Fruit fly (Drosophila melanogaster) whole organism, embryonic: ENCODE measurements around the gene sif.
A peak's percentile ranks its signal among the peaks of the same experiment; 100 is the strongest.

Experiments
- Atf-2 ChIP-seq: fragments of 200-800 bp; sonication (Bioruptor generic); optimal IDR thresholded peaks from 2 replicates; lab custom pipeline; 2016; ENCODE audit warnings: missing biosample characterization, missing genetic modification characterization
- BtbVII ChIP-seq: fragments of 200-800 bp; sonication (Bioruptor generic); optimal IDR thresholded peaks from 3 replicates; lab custom pipeline; 2017; ENCODE audit warnings: missing biosample characterization, mild to moderate bottlenecking, missing genetic modification characterization
- CG10321 ChIP-seq: fragments of 200-800 bp; sonication (Bioruptor generic); IDR thresholded peaks from 2 replicates; pipeline ENCODE4 v1.3.6; 2022; ENCODE audit warnings: missing biosample characterization, missing genetic modification characterization
- CG12155 ChIP-seq: fragments of 200-800 bp; sonication (Bioruptor generic); optimal IDR thresholded peaks from 3 replicates; lab custom pipeline; 2016; ENCODE audit warnings: missing biosample characterization, missing genetic modification characterization
- CG14667 ChIP-seq: fragments of 200-800 bp; sonication (Bioruptor generic); IDR thresholded peaks from 2 replicates; pipeline ENCODE4 v1.3.6; 2022; ENCODE audit warnings: missing biosample characterization, missing genetic modification characterization
- CG30431 ChIP-seq: fragments of 200-800 bp; sonication (Bioruptor generic); optimal IDR thresholded peaks from 2 replicates; lab custom pipeline; 2017; ENCODE audit warnings: missing biosample characterization, missing genetic modification characterization
- CG31388 ChIP-seq: fragments of 200-800 bp; sonication (Bioruptor generic); optimal IDR thresholded peaks from 2 replicates; lab custom pipeline; 2016; ENCODE audit warnings: missing biosample characterization, missing genetic modification characterization
- CG33213 ChIP-seq: fragments of 200-800 bp; sonication (Bioruptor generic); optimal IDR thresholded peaks from 3 replicates; lab custom pipeline; 2016; ENCODE audit warnings: missing biosample characterization, missing genetic modification characterization
- CG3995 ChIP-seq: fragments of 200-800 bp; sonication (Bioruptor generic); optimal IDR thresholded peaks from 3 replicates; lab custom pipeline; 2016; ENCODE audit warnings: missing biosample characterization, missing genetic modification characterization
- CG4282 ChIP-seq: fragments of 200-800 bp; sonication (Bioruptor generic); optimal IDR thresholded peaks from 2 replicates; lab custom pipeline; 2016; ENCODE audit warnings: missing biosample characterization, missing genetic modification characterization
- CG4424 ChIP-seq: fragments of 200-800 bp; sonication (Bioruptor generic); optimal IDR thresholded peaks from 3 replicates; lab custom pipeline; 2016; ENCODE audit warnings: missing biosample characterization, missing genetic modification characterization
- CG4730 ChIP-seq: fragments of 200-800 bp; sonication (Bioruptor generic); IDR thresholded peaks from 2 replicates; pipeline ENCODE4 v1.3.6; 2022; ENCODE audit warnings: missing biosample characterization, missing genetic modification characterization
- CG5180 ChIP-seq: fragments of 200-800 bp; sonication (Bioruptor generic); optimal IDR thresholded peaks from 3 replicates; lab custom pipeline; 2017; ENCODE audit warnings: missing biosample characterization, missing genetic modification characterization, mild to moderate bottlenecking, moderate library complexity, missing genetic modification reagents
- CG6791 ChIP-seq: fragments of 200-800 bp; sonication (Bioruptor generic); IDR thresholded peaks from 3 replicates; pipeline ENCODE4 v1.3.6; 2022; ENCODE audit warnings: missing biosample characterization, missing genetic modification characterization; ENCODE audit not compliant: partially characterized antibody
- CG7271 ChIP-seq: fragments of 200-800 bp; sonication (Bioruptor generic); optimal IDR thresholded peaks from 2 replicates; lab custom pipeline; 2018; ENCODE audit warnings: missing biosample characterization, mild to moderate bottlenecking, missing genetic modification characterization, moderate library complexity
- CG7372 ChIP-seq: fragments of 200-800 bp; sonication (Bioruptor generic); IDR thresholded peaks from 2 replicates; pipeline ENCODE4 v1.3.6; 2022; ENCODE audit warnings: missing biosample characterization, missing genetic modification characterization
- CG7963 ChIP-seq: fragments of 200-800 bp; sonication (Bioruptor generic); IDR thresholded peaks from 3 replicates; pipeline ENCODE4 v1.3.6; 2022; ENCODE audit warnings: missing biosample characterization, missing genetic modification characterization; ENCODE audit not compliant: partially characterized antibody
- CG8089 ChIP-seq: fragments of 200-800 bp; sonication (Bioruptor generic); optimal IDR thresholded peaks from 3 replicates; lab custom pipeline; 2016; ENCODE audit warnings: missing biosample characterization, missing genetic modification characterization
- CG9437 ChIP-seq: fragments of 200-800 bp; sonication (Bioruptor generic); optimal IDR thresholded peaks from 2 replicates; lab custom pipeline; 2018; ENCODE audit warnings: missing biosample characterization, mild to moderate bottlenecking, missing genetic modification characterization
- Chrac-16 ChIP-seq: fragments of 200-800 bp; sonication (Bioruptor generic); optimal IDR thresholded peaks from 3 replicates; lab custom pipeline; 2016; ENCODE audit warnings: missing biosample characterization, missing genetic modification characterization
- CoRest ChIP-seq: fragments of 200-800 bp; sonication (Bioruptor generic); optimal IDR thresholded peaks from 3 replicates; lab custom pipeline; 2018; ENCODE audit warnings: missing biosample characterization, mild to moderate bottlenecking, missing genetic modification characterization, moderate library complexity
- D ChIP-seq, 2 experiments: fragments of 200-800 bp in 1 of 2; fragments of >200 bp in 1 of 2; sonication (Bioruptor generic) in 1 of 2; optimal IDR thresholded peaks; 2 replicates in 1 of 2; 3 replicates in 1 of 2; lab custom pipeline; 2017; ENCODE audit warnings: mild to moderate bottlenecking in 1 of 2, missing biosample characterization in 1 of 2, missing genetic modification characterization in 1 of 2, missing genetic modification reagents in 1 of 2
- Dad ChIP-seq: fragments of 200-800 bp; sonication (Bioruptor generic); optimal IDR thresholded peaks from 3 replicates; lab custom pipeline; 2016; ENCODE audit warnings: missing biosample characterization, missing genetic modification characterization
- Doc2 ChIP-seq: fragments of 200-800 bp; sonication (Bioruptor generic); IDR thresholded peaks from 2 replicates; pipeline ENCODE4 v1.3.6; 2022; ENCODE audit warnings: missing biosample characterization, missing genetic modification characterization
- Dref ChIP-seq: fragments of 200-800 bp; sonication (Bioruptor generic); IDR thresholded peaks from 2 replicates; pipeline ENCODE4 v1.3.6; 2022; ENCODE audit warnings: missing biosample characterization, missing genetic modification characterization
- E2f1 ChIP-seq: fragments of 200-800 bp; sonication (Bioruptor generic); IDR thresholded peaks from 2 replicates; pipeline ENCODE4 v1.3.6; 2022; ENCODE audit warnings: missing biosample characterization, missing genetic modification characterization
- ERR ChIP-seq: fragments of 200-800 bp; sonication (Bioruptor generic); optimal IDR thresholded peaks from 2 replicates; lab custom pipeline; 2016; ENCODE audit warnings: missing biosample characterization, missing genetic modification characterization
- HLH4C ChIP-seq: fragments of 200-800 bp; sonication (Bioruptor generic); IDR thresholded peaks from 3 replicates; pipeline ENCODE4 v1.3.6; 2022; ENCODE audit warnings: missing biosample characterization, missing genetic modification characterization; ENCODE audit not compliant: partially characterized antibody
- Max ChIP-seq: fragments of 200-800 bp; sonication (Bioruptor generic); optimal IDR thresholded peaks from 2 replicates; lab custom pipeline; 2016; ENCODE audit warnings: missing biosample characterization, mild to moderate bottlenecking, missing genetic modification characterization
- Myb ChIP-seq: fragments of 200-800 bp; sonication (Bioruptor generic); optimal IDR thresholded peaks from 2 replicates; lab custom pipeline; 2016; ENCODE audit warnings: missing biosample characterization, missing genetic modification characterization
- Nf-YA ChIP-seq: fragments of 200-800 bp; sonication (Bioruptor generic); IDR thresholded peaks from 2 replicates; pipeline ENCODE4 v1.3.6; 2022; ENCODE audit warnings: missing biosample characterization, missing genetic modification characterization
- Nf-YB ChIP-seq: fragments of 200-800 bp; sonication (Bioruptor generic); optimal IDR thresholded peaks from 3 replicates; lab custom pipeline; 2019; ENCODE audit warnings: missing biosample characterization, mild to moderate bottlenecking, missing genetic modification characterization, moderate library complexity
- TFAM ChIP-seq: fragments of 200-800 bp; sonication (Bioruptor generic); optimal IDR thresholded peaks from 2 replicates; lab custom pipeline; 2017; ENCODE audit warnings: missing biosample characterization, missing genetic modification characterization, inconsistent platforms
- Tbp ChIP-seq: fragments of >200 bp; optimal IDR thresholded peaks from 2 replicates; lab custom pipeline; 2018; ENCODE audit warnings: missing biosample characterization, missing genetic modification characterization
- Vsx1 ChIP-seq: fragments of 200-800 bp; sonication (Bioruptor generic); optimal IDR thresholded peaks from 2 replicates; lab custom pipeline; 2017; ENCODE audit warnings: missing biosample characterization, mild to moderate bottlenecking, missing genetic modification characterization, missing genetic modification reagents
- al ChIP-seq: fragments of 200-800 bp; sonication (Bioruptor generic); IDR thresholded peaks from 2 replicates; pipeline ENCODE4 v1.3.6; 2022; ENCODE audit warnings: missing biosample characterization, missing genetic modification characterization
- dan ChIP-seq: fragments of 200-800 bp; sonication (Bioruptor generic); IDR thresholded peaks from 2 replicates; pipeline ENCODE4 v1.3.6; 2022; ENCODE audit warnings: missing biosample characterization, missing genetic modification characterization
- exex ChIP-seq: fragments of 200-800 bp; sonication (Bioruptor generic); optimal IDR thresholded peaks from 4 replicates; lab custom pipeline; 2018; ENCODE audit warnings: missing biosample characterization, mild to moderate bottlenecking, missing genetic modification characterization, moderate library complexity
- jigr1 ChIP-seq: fragments of 200-800 bp; sonication (Bioruptor generic); IDR thresholded peaks from 3 replicates; pipeline ENCODE4 v1.3.6; 2022; ENCODE audit warnings: missing biosample characterization, missing genetic modification characterization
- ken ChIP-seq: fragments of 200-800 bp; sonication (Bioruptor generic); IDR thresholded peaks from 3 replicates; pipeline ENCODE4 v1.3.6; 2022; ENCODE audit warnings: missing biosample characterization, missing genetic modification characterization
- mirr ChIP-seq: fragments of 200-800 bp; sonication (Bioruptor generic); optimal IDR thresholded peaks from 3 replicates; lab custom pipeline; 2018; ENCODE audit warnings: missing biosample characterization, mild to moderate bottlenecking, missing genetic modification characterization
- onecut ChIP-seq: fragments of 200-800 bp; sonication (Bioruptor generic); IDR thresholded peaks from 2 replicates; pipeline ENCODE4 v1.3.6; 2022; ENCODE audit warnings: missing biosample characterization, missing genetic modification characterization
- pan ChIP-seq, 4 experiments: fragments of >200 bp in 3 of 4; fragments of 200-800 bp in 1 of 4; sonication (Bioruptor generic) in 1 of 4; optimal IDR thresholded peaks in 3 of 4; IDR thresholded peaks in 1 of 4; 2 replicates each; pipeline versions ENCODE4 v1.3.6 to Lab custom; 2017 to 2022; ENCODE audit warnings: missing biosample characterization in 2 of 4, missing genetic modification characterization in 2 of 4, mixed read lengths in 1 of 4
- pho ChIP-seq: fragments of 200-800 bp; sonication (Bioruptor generic); optimal IDR thresholded peaks from 2 replicates; lab custom pipeline; 2016; ENCODE audit warnings: missing biosample characterization, missing genetic modification characterization
- pros ChIP-seq: fragments of 200-800 bp; sonication (Bioruptor generic); optimal IDR thresholded peaks from 3 replicates; lab custom pipeline; 2019; ENCODE audit warnings: missing biosample characterization, mild to moderate bottlenecking, missing genetic modification characterization, moderate library complexity
- rib ChIP-seq: fragments of 200-800 bp; sonication (Bioruptor generic); IDR thresholded peaks from 2 replicates; pipeline ENCODE4 v1.3.6; 2022; ENCODE audit warnings: missing biosample characterization, missing genetic modification characterization
- tup ChIP-seq: fragments of 200-800 bp; sonication (Bioruptor generic); optimal IDR thresholded peaks from 2 replicates; lab custom pipeline; 2016; ENCODE audit warnings: missing biosample characterization, mild to moderate bottlenecking, missing genetic modification characterization, moderate library complexity
- twi ChIP-seq: fragments of 200-800 bp; optimal IDR thresholded peaks from 2 replicates; lab custom pipeline; 2019; ENCODE audit warnings: missing biosample characterization, mild to moderate bottlenecking, missing genetic modification characterization, moderate library complexity
- tx ChIP-seq: fragments of 200-800 bp; sonication (Bioruptor generic); optimal IDR thresholded peaks from 2 replicates; lab custom pipeline; 2016; ENCODE audit warnings: missing biosample characterization, missing genetic modification characterization

Gene sif

dm6 chr3L:5764922-5765843 is 107.5 kb downstream of the sif start, which contains the start of gene CG10576 (continued):
- peak; percentile 23 for TF ChIP-seq twi
- no peak for TF ChIP-seq CG6791
- TF ChIP-seq Tbp (GFP tag; lab: Kevin White, UChicago): peak; percentile 78
- TF ChIP-seq pan (optimal IDR thresholded peaks at IDR 0.05; lab: Kevin White, UChicago): no peak
- no peak for TF ChIP-seq pan (GFP tag; optimal IDR thresholded peaks at IDR 0.05 in 1 of 2, IDR thresholded peaks at IDR 0.05 in 1 of 2)
- TF ChIP-seq jigr1 (GFP tag; lab: Robert Waterston, UW): no peak
- TF ChIP-seq CG10321 (GFP tag; lab: Robert Waterston, UW): no peak
- TF ChIP-seq Chrac-16 (GFP tag; lab: Kevin White, UChicago): no peak
- TF ChIP-seq TFAM (GFP tag; lab: Kevin White, UChicago): no peak
- no peak for TF ChIP-seq pros (GFP tag; lab: Kevin White, UChicago)
- TF ChIP-seq CG7271: no peak
- no peak for TF ChIP-seq ERR (GFP tag; lab: Kevin White, UChicago)
- TF ChIP-seq CG4424: no peak
- TF ChIP-seq Dref: peak; percentile 56
- no peak for TF ChIP-seq CoRest
- no peak for TF ChIP-seq BtbVII (GFP tag; lab: Kevin White, UChicago)
- TF ChIP-seq Nf-YB: no peak
- no peak for TF ChIP-seq tup (GFP tag; lab: Kevin White, UChicago)
- no peak for TF ChIP-seq onecut
- no peak for TF ChIP-seq tx
- TF ChIP-seq HLH4C: 0 out of 3 replicates have a peak, but pooled peaks have one; percentile 36
- no peak for TF ChIP-seq rib (GFP tag; lab: Robert Waterston, UW)
- TF ChIP-seq ken (GFP tag; lab: Robert Waterston, UW): no peak
- no peak for TF ChIP-seq mirr (GFP tag; lab: Kevin White, UChicago)
- no peak for TF ChIP-seq CG8089 (GFP tag; lab: Kevin White, UChicago)
- TF ChIP-seq CG33213 (GFP tag; lab: Kevin White, UChicago): no peak
- TF ChIP-seq CG4282 (GFP tag; lab: Kevin White, UChicago): no peak
- no peak for TF ChIP-seq CG5180 (GFP tag; lab: Kevin White, UChicago)
- no peak for TF ChIP-seq dan (GFP tag; lab: Robert Waterston, UW)
- peak; percentile 18 for TF ChIP-seq CG12155 (GFP tag; lab: Kevin White, UChicago)
- TF ChIP-seq pho: no peak
- no peak for TF ChIP-seq Nf-YA (GFP tag; lab: Robert Waterston, UW)
- TF ChIP-seq Atf-2: no peak
- TF ChIP-seq CG31388 (GFP tag; lab: Kevin White, UChicago): no peak
- peak; percentile 54 for TF ChIP-seq D (optimal IDR thresholded peaks at IDR 0.05; lab: Kevin White, UChicago)
- TF ChIP-seq D (GFP tag; optimal IDR thresholded peaks at IDR 0.05; lab: Kevin White, UChicago): no peak
- TF ChIP-seq CG3995: peak; percentile 17
- TF ChIP-seq CG7372 (GFP tag; lab: Robert Waterston, UW): no peak
- TF ChIP-seq CG4730 (GFP tag; lab: Robert Waterston, UW): no peak
- TF ChIP-seq exex (tag; lab: Kevin White, UChicago): no peak
- TF ChIP-seq CG14667 (GFP tag; lab: Robert Waterston, UW): no peak
- peak; percentile 6 for TF ChIP-seq Dad (GFP tag; lab: Kevin White, UChicago)
- TF ChIP-seq CG9437 (GFP tag; lab: Kevin White, UChicago): no peak
- no peak for TF ChIP-seq E2f1 (GFP tag; lab: Robert Waterston, UW)
- no peak for TF ChIP-seq CG7963
- no peak for TF ChIP-seq Myb (GFP tag; lab: Kevin White, UChicago)
- no peak for TF ChIP-seq Doc2
- no peak for TF ChIP-seq Vsx1
- TF ChIP-seq Max (GFP tag; lab: Kevin White, UChicago): peak; percentile 93
- no peak for TF ChIP-seq CG30431 (GFP tag; lab: Kevin White, UChicago)
- no peak for TF ChIP-seq al (GFP tag; lab: Robert Waterston, UW)
